Worm (Caenorhabditis elegans): ENCODE data around the gene cpg-23.

ce11 chrV:19120743-19121642 lies 19.6 kb upstream of the cpg-23 start:
- TF ChIP-seq nhr-11 (tag; optimal IDR thresholded peaks at IDR 0.05) (no peak), fkh-10 (GFP tag; optimal IDR thresholded peaks at IDR 0.05) (no peak)
